Fruit fly (Drosophila melanogaster): ENCODE measurements around the gene CG15260.

- TF ChIP-seq usp (GFP tag; optimal IDR thresholded peaks at IDR 0.05) (no peak), pan (optimal IDR thresholded peaks at IDR 0.05) (no peak), EcR (GFP tag; optimal IDR thresholded peaks at IDR 0.05) (no peak), psq (optimal IDR thresholded peaks at IDR 0.05) (no peak), CG8478 (optimal IDR thresholded peaks at IDR 0.05) (no peak), Dll (optimal IDR thresholded peaks at IDR 0.05) (no peak)
These were observed 47.6 kb upstream of the CG15260 start for dm6 chr2L:15339601-15340000.
